Fruit fly (Drosophila melanogaster): ENCODE measurements around the gene Taf6.
A peak's percentile ranks its signal among the peaks of the same experiment; 100 is the strongest.

DNA sequence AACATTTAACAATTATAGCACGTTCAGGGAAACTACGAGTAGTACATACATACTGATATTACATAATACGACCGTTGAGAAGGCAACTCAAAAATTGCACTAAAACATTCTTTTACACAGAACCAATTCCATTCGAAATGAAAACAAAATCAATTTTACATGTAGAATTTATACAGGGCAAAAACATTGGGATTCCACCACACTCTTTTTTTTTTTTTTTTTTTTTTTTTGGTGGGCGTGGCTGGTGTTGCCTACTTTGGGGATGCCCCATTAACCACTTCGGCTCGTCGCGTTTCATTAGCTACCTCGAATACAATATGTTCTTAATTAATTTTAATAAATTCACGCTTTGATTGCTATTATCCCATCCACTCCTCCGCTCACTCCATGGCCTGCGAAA is 51.7 kb downstream of the Taf6 start:
- TF ChIP-seq Hr39 (GFP tag; optimal IDR thresholded peaks at IDR 0.05) (peak; percentile 5), Sox102F (GFP tag; optimal IDR thresholded peaks at IDR 0.05) (peak; percentile 55), CG4318 (GFP tag; optimal IDR thresholded peaks at IDR 0.05) (no peak)
